In the genomic region with DNA sequence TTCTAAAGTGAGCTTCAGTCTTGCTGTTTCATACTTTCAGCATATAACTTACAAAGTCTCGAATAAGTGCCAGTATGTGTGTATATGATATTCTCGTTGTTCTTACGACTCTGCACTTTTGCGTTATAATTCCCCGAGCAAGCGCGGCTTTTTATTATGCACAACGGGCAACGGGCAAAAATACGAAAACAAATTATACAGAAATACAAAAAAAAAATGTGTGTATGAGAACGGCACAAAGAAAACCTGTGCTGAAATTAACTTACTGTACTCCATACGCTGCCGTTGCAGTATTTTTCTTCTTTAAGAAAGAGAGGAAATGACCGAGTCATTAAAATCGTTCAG, we compare ENCODE assay signal across 5 fruit fly cellular contexts.
TF ChIP-seq lines count a peak whose summit lies in the region.

No protein-coding gene starts in this region.

- TF ChIP-seq CTCF in whole organism, embryonic (GFP tag; optimal IDR thresholded peaks at IDR 0.05; lab: Kevin White, UChicago), result no peak

TF ChIP-seq in whole organism, adult, 20 proteins besides CTCF, POLR2A, EP300 and RAD21:
- TF ChIP-seq CG33017 (tag; optimal IDR thresholded peaks at IDR 0.05; lab: Kevin White, UChicago), result no peak
- TF ChIP-seq tj (GFP tag; optimal IDR thresholded peaks at IDR 0.05; lab: Kevin White, UChicago), result peak; percentile 95

TF ChIP-seq in whole organism, embryonic, 481 proteins besides CTCF, POLR2A, EP300 and RAD21:
- TF ChIP-seq dmrt99B (tag; optimal IDR thresholded peaks at IDR 0.05; lab: Kevin White, UChicago) (no peak), Fer1 (GFP tag; optimal IDR thresholded peaks at IDR 0.05; lab: Kevin White, UChicago) (no peak), CG2199 (GFP tag; IDR thresholded peaks at IDR 0.05; lab: Robert Waterston, UW) (0 out of 3 replicates have a peak, but pooled peaks have one; percentile 46)

TF ChIP-seq in whole organism, prepupa, 60 proteins besides CTCF, POLR2A, EP300 and RAD21:
- TF ChIP-seq achi (GFP tag; optimal IDR thresholded peaks at IDR 0.05; lab: Kevin White, UChicago) (no peak), Eip78C (GFP tag; lab: Kevin White, UChicago) (peak; percentile 20), Eip75B (GFP tag; optimal IDR thresholded peaks at IDR 0.05; lab: Kevin White, UChicago) (no peak), dsx (GFP tag; optimal IDR thresholded peaks at IDR 0.05; lab: Kevin White, UChicago; ENCODE audit: poor library complexity, severe bottlenecking) (peak; percentile 75), CG34406 (GFP tag; optimal IDR thresholded peaks at IDR 0.05; lab: Kevin White, UChicago) (no peak), ss (GFP tag; optimal IDR thresholded peaks at IDR 0.05; lab: Kevin White, UChicago) (no peak)

TF ChIP-seq in whole organism, pupa, 21 proteins besides CTCF, POLR2A, EP300 and RAD21:
- no peak for TF ChIP-seq D1 (tag; optimal IDR thresholded peaks at IDR 0.05; lab: Kevin White, UChicago)
- TF ChIP-seq EcR (GFP tag; optimal IDR thresholded peaks at IDR 0.05; lab: Kevin White, UChicago), result peak; percentile 7
- TF ChIP-seq CG4496 (GFP tag; IDR thresholded peaks at IDR 0.05; lab: Robert Waterston, UW), result 0 out of 3 replicates have a peak, but pooled peaks have one; percentile 25

TF ChIP-seq in whole organism, wandering third instar larva, 38 proteins besides CTCF, POLR2A, EP300 and RAD21:
- no peak for TF ChIP-seq dsf (GFP tag; optimal IDR thresholded peaks at IDR 0.05; lab: Kevin White, UChicago; ENCODE audit: borderline replicate concordance)
- no peak for TF ChIP-seq Rel (GFP tag; optimal IDR thresholded peaks at IDR 0.05; lab: Kevin White, UChicago)
- peak; percentile 7 for TF ChIP-seq Rel (tag; optimal IDR thresholded peaks at IDR 0.05; lab: Kevin White, UChicago)
